Worm (Caenorhabditis elegans): ENCODE measurements around the gene sox-3.

Gene sox-3

DNA sequence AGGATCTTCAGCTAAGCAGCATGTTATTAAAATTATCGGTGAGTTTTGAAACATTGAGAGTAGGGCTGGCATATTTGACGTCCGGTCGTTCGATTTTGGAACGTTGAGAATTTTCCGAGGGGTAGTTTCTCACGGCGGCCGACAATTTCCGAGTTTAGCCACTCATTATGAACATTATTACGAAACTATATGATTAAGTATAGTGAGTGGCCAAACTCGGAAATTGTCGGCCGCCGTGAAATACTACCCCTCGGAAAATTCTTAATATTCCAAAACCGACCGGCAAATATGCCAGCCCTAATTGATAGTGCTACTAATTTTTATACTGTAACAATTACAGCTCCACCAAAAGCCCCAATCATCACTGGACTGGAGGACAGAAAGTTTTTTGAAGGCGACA is 35.4 kb downstream of the sox-3 start:
- TF ChIP-seq ztf-16 (tag; optimal IDR thresholded peaks at IDR 0.05) (no peak), gmeb-2 (tag; optimal IDR thresholded peaks at IDR 0.05) (no peak), lim-6 (tag; optimal IDR thresholded peaks at IDR 0.05) (no peak)

- TF ChIP-seq zip-5 (tag; optimal IDR thresholded peaks at IDR 0.05) (no peak), ceh-19 (GFP tag; optimal IDR thresholded peaks at IDR 0.05) (no peak), unc-55 (GFP tag; optimal IDR thresholded peaks at IDR 0.05) (no peak), elt-4 (tag; optimal IDR thresholded peaks at IDR 0.05) (no peak), rnt-1 (tag; optimal IDR thresholded peaks at IDR 0.05) (no peak), gmeb-2 (tag; optimal IDR thresholded peaks at IDR 0.05) (no peak), ceh-18 (tag; optimal IDR thresholded peaks at IDR 0.05) (no peak), mec-3 (tag; optimal IDR thresholded peaks at IDR 0.05; ENCODE audit: borderline replicate concordance) (no peak), dve-1 (tag; optimal IDR thresholded peaks at IDR 0.05) (no peak), pros-1 (tag; optimal IDR thresholded peaks at IDR 0.05) (no peak), ceh-6 (GFP tag; optimal IDR thresholded peaks at IDR 0.05) (no peak), ceh-48 (tag; optimal IDR thresholded peaks at IDR 0.05) (no peak), fkh-6 (tag; optimal IDR thresholded peaks at IDR 0.05) (no peak), K02D7.2 (tag; optimal IDR thresholded peaks at IDR 0.05) (no peak), npax-4 (tag; optimal IDR thresholded peaks at IDR 0.05) (no peak), syd-9 (tag; optimal IDR thresholded peaks at IDR 0.05) (no peak), che-1 (tag; optimal IDR thresholded peaks at IDR 0.05) (no peak)
Measured at ce11 chrX:14654668-14655067, 38.1 kb downstream of the sox-3 start, which contains the start of gene syg-2. Gene syg-2, plus strand, starts transcription at chrX:14654968.

ce11 chrX:14653486-14653885 is 39.3 kb downstream of the sox-3 start:
- TF ChIP-seq pax-1 (tag; optimal IDR thresholded peaks at IDR 0.05) (no peak), C38D4.7 (GFP tag; optimal IDR thresholded peaks at IDR 0.05) (no peak), ceh-48 (tag; optimal IDR thresholded peaks at IDR 0.05) (no peak), unc-42 (tag; optimal IDR thresholded peaks at IDR 0.05) (no peak), lin-11 (tag; optimal IDR thresholded peaks at IDR 0.05) (no peak), ceh-9 (tag; optimal IDR thresholded peaks at IDR 0.05) (no peak), odd-2 (tag; optimal IDR thresholded peaks at IDR 0.05) (no peak), nhr-232 (tag; optimal IDR thresholded peaks at IDR 0.05) (no peak), rnt-1 (tag; optimal IDR thresholded peaks at IDR 0.05) (peak; percentile 52), ceh-22 (tag; optimal IDR thresholded peaks at IDR 0.05) (no peak), pha-2 (tag; optimal IDR thresholded peaks at IDR 0.05) (no peak), F13H6.1 (tag; optimal IDR thresholded peaks at IDR 0.05) (no peak), pha-4 (tag; optimal IDR thresholded peaks at IDR 0.05) (no peak), sox-2 (GFP tag; IDR thresholded peaks at IDR 0.05) (no peak), hlh-30 (tag; optimal IDR thresholded peaks at IDR 0.05; ENCODE audit: insufficient read depth) (no peak), ref-2 (tag; optimal IDR thresholded peaks at IDR 0.05) (peak; percentile 10), unc-86 (tag; optimal IDR thresholded peaks at IDR 0.05) (no peak), ceh-18 (tag; optimal IDR thresholded peaks at IDR 0.05) (peak; percentile 60), unc-55 (GFP tag; optimal IDR thresholded peaks at IDR 0.05) (peak; percentile 64), madf-2 (tag; optimal IDR thresholded peaks at IDR 0.05) (no peak), tbx-2 (tag; optimal IDR thresholded peaks at IDR 0.05) (peak; percentile 18), pat-9 (tag; optimal IDR thresholded peaks at IDR 0.05) (no peak), ama-1 (optimal IDR thresholded peaks at IDR 0.05) (no peak), ets-4 (tag; optimal IDR thresholded peaks at IDR 0.05) (no peak), ceh-14 (tag; optimal IDR thresholded peaks at IDR 0.05) (no peak), ceh-34 (tag; optimal IDR thresholded peaks at IDR 0.05) (no peak), nfya-1 (tag; optimal IDR thresholded peaks at IDR 0.05) (peak; percentile 16), ceh-30 (tag; optimal IDR thresholded peaks at IDR 0.05) (no peak), dve-1 (tag; optimal IDR thresholded peaks at IDR 0.05) (no peak), hlh-15 (tag; optimal IDR thresholded peaks at IDR 0.05) (no peak), ceh-24 (tag; optimal IDR thresholded peaks at IDR 0.05) (no peak)
